Worm (Caenorhabditis elegans) whole organism, L4 larva: Measurements from ENCODE around the gene F35D2.3.
A peak's percentile ranks its signal among the peaks of the same experiment; 100 is the strongest.

Source experiments
- D1046.2 ChIP-seq: fragments of 200-800 bp; sonication (Bioruptor generic); IDR thresholded peaks from 2 replicates; pipeline ENCODE4 v1.3.6; 2022; ENCODE audit warnings: missing genetic modification characterization, missing compliant biosample characterization
- F26F4.8 ChIP-seq: fragments of 200-800 bp; sonication (Bioruptor generic); conservative IDR thresholded peaks from 2 replicates; pipeline ENCODE4 v1.3.6; 2022; ENCODE audit warnings: missing genetic modification characterization, missing compliant biosample characterization
- F44E2.7 ChIP-seq: fragments of 200-800 bp; sonication (Bioruptor generic); IDR thresholded peaks from 2 replicates; pipeline ENCODE4 v2.1.2; 2022; ENCODE audit warnings: missing genetic modification characterization, missing compliant biosample characterization
- F49E8.2 ChIP-seq: sonication (generic microtip); optimal IDR thresholded peaks from 2 replicates; lab custom pipeline; 2016; ENCODE audit warnings: missing compliant biosample characterization, mild to moderate bottlenecking, missing genetic modification characterization, borderline replicate concordance
- Y105C5A.15 ChIP-seq: fragments of 200-800 bp; sonication (Bioruptor generic); IDR thresholded peaks from 2 replicates; pipeline ENCODE4 v1.3.6; 2022; ENCODE audit warnings: missing genetic modification characterization, missing compliant biosample characterization
- Y48G9A.11 ChIP-seq: fragments of 200-800 bp; sonication (Bioruptor generic); IDR thresholded peaks from 2 replicates; pipeline ENCODE4 v1.3.6; 2022; ENCODE audit warnings: missing genetic modification reagents, missing genetic modification characterization, missing compliant biosample characterization
- ZK337.2 ChIP-seq: fragments of 200-800 bp; sonication (Bioruptor generic); IDR thresholded peaks from 2 replicates; pipeline ENCODE4 v1.3.6; 2022; ENCODE audit warnings: missing genetic modification reagents, missing genetic modification characterization, missing compliant biosample characterization
- aha-1 ChIP-seq: fragments of 150-350 bp; peaks from one replicate; lab custom pipeline; 2014; ENCODE audit warnings: missing biosample characterization, missing genetic modification characterization
- aly-2 ChIP-seq: sonication (generic microtip); optimal IDR thresholded peaks from 2 replicates; lab custom pipeline; 2018; ENCODE audit warnings: missing biosample characterization, missing genetic modification characterization
- ama-1 ChIP-seq: fragments of 150-350 bp; optimal IDR thresholded peaks from 2 replicates; lab custom pipeline; 2014; ENCODE audit warnings: inconsistent platforms, mixed read lengths
- attf-4 ChIP-seq: sonication (generic microtip); optimal IDR thresholded peaks from 3 replicates; lab custom pipeline; 2017; ENCODE audit warnings: missing biosample characterization, missing genetic modification characterization
- ceh-20 ChIP-seq: fragments of 200-800 bp; sonication (Bioruptor generic); IDR thresholded peaks from 2 replicates; pipeline ENCODE4 v1.3.6; 2022; ENCODE audit warnings: missing genetic modification reagents, missing genetic modification characterization, missing compliant biosample characterization
- ceh-44 ChIP-seq: fragments of 200-800 bp; sonication (Bioruptor generic); IDR thresholded peaks from 2 replicates; pipeline ENCODE4 v1.3.6; 2022; ENCODE audit warnings: missing genetic modification reagents, missing genetic modification characterization, missing compliant biosample characterization
- ces-1 ChIP-seq: fragments of 150-350 bp; sonication (generic microtip); optimal IDR thresholded peaks from 4 replicates; lab custom pipeline; 2014; ENCODE audit warnings: missing biosample characterization, missing genetic modification reagents, missing genetic modification characterization
- dmd-6 ChIP-seq: fragments of 200-800 bp; sonication (Bioruptor generic); IDR thresholded peaks from 2 replicates; pipeline ENCODE4 v1.3.6; 2022; ENCODE audit warnings: missing genetic modification reagents, missing genetic modification characterization, missing compliant biosample characterization
- dpl-1 ChIP-seq: fragments of 150-350 bp; optimal IDR thresholded peaks from 2 replicates; lab custom pipeline; 2014; ENCODE audit warnings: missing biosample characterization, missing genetic modification reagents, missing genetic modification characterization
- duxl-1 ChIP-seq: sonication (generic microtip); optimal IDR thresholded peaks from 2 replicates; lab custom pipeline; 2016; ENCODE audit warnings: mild to moderate bottlenecking, missing genetic modification characterization, moderate library complexity, missing compliant biosample characterization; ENCODE audit not compliant: poor library complexity
- egl-27 ChIP-seq: sonication (generic microtip); optimal IDR thresholded peaks from 3 replicates; lab custom pipeline; 2017; ENCODE audit warnings: missing biosample characterization, missing genetic modification reagents, missing genetic modification characterization
- gei-8 ChIP-seq: fragments of 200-800 bp; sonication (Bioruptor generic); optimal IDR thresholded peaks from 2 replicates; lab custom pipeline; 2018; ENCODE audit warnings: mild to moderate bottlenecking, missing genetic modification characterization, missing compliant biosample characterization
- hlh-11 ChIP-seq: fragments of 200-800 bp; sonication (Bioruptor generic); optimal IDR thresholded peaks from 2 replicates; lab custom pipeline; 2018; ENCODE audit warnings: mild to moderate bottlenecking, missing genetic modification characterization, missing compliant biosample characterization
- hlh-30 ChIP-seq: sonication (generic microtip); optimal IDR thresholded peaks from 2 replicates; lab custom pipeline; 2017; ENCODE audit warnings: antibody characterized with exemption, mild to moderate bottlenecking, missing genetic modification characterization, missing compliant biosample characterization; ENCODE audit not compliant: insufficient read depth
- hmg-1.1 ChIP-seq: fragments of 200-800 bp; sonication (Bioruptor generic); IDR thresholded peaks from 2 replicates; pipeline ENCODE4 v1.3.6; 2022; ENCODE audit warnings: missing genetic modification reagents, missing genetic modification characterization, missing compliant biosample characterization
- lin-29 ChIP-seq: fragments of 200-800 bp; sonication (Bioruptor generic); IDR thresholded peaks from 2 replicates; pipeline ENCODE4 v1.3.6; 2022; ENCODE audit warnings: missing genetic modification reagents, missing genetic modification characterization, missing compliant biosample characterization
- lsy-2 ChIP-seq, 2 experiments: fragments of 150-350 bp in 1 of 2; sonication (generic microtip) in 1 of 2; optimal IDR thresholded peaks; 2 replicates each; lab custom pipeline; 2014 to 2017; ENCODE audit warnings: missing biosample characterization in 2 of 2, missing genetic modification characterization in 2 of 2
- mdt-29 ChIP-seq: fragments of 200-800 bp; sonication (Bioruptor generic); IDR thresholded peaks from 2 replicates; pipeline ENCODE4 v1.3.6; 2022; ENCODE audit warnings: missing genetic modification reagents, missing genetic modification characterization, missing compliant biosample characterization
- mep-1 ChIP-seq: fragments of 150-350 bp; sonication (generic microtip); optimal IDR thresholded peaks from 3 replicates; lab custom pipeline; 2014; ENCODE audit warnings: missing biosample characterization, missing genetic modification characterization
- mes-2 ChIP-seq: sonication (generic microtip); optimal IDR thresholded peaks from 2 replicates; lab custom pipeline; 2016; ENCODE audit warnings: missing genotype, mild to moderate bottlenecking, missing genetic modification characterization, missing compliant biosample characterization; ENCODE audit not compliant: poor library complexity, severe bottlenecking
- nhr-111 ChIP-seq: fragments of 200-800 bp; sonication (Bioruptor generic); optimal IDR thresholded peaks from 2 replicates; lab custom pipeline; 2018; ENCODE audit warnings: mild to moderate bottlenecking, missing genetic modification characterization, missing compliant biosample characterization
- nhr-237 ChIP-seq: sonication (generic microtip); optimal IDR thresholded peaks from 2 replicates; lab custom pipeline; 2017; ENCODE audit warnings: missing biosample characterization, missing genetic modification characterization
- nhr-28 ChIP-seq: fragments of 150-350 bp; optimal IDR thresholded peaks from 2 replicates; lab custom pipeline; 2014; ENCODE audit warnings: missing biosample characterization, missing genetic modification characterization
- nhr-42 ChIP-seq: fragments of 200-800 bp; sonication (Bioruptor generic); IDR thresholded peaks from 2 replicates; pipeline ENCODE4 v1.3.6; 2022; ENCODE audit warnings: missing genetic modification characterization, missing compliant biosample characterization
- nhr-77 ChIP-seq: fragments of 150-350 bp; optimal IDR thresholded peaks from 2 replicates; lab custom pipeline; 2014; ENCODE audit warnings: missing biosample characterization, missing genetic modification characterization
- pha-4 ChIP-seq, 2 experiments: fragments of 150-350 bp in 1 of 2; fragments of 200-800 bp in 1 of 2; sonication (Bioruptor generic) in 1 of 2; IDR thresholded peaks in 1 of 2; optimal IDR thresholded peaks in 1 of 2; 2 replicates each; pipeline versions ENCODE4 v1.3.6 to Lab custom; 2014 to 2022; ENCODE audit warnings: missing genetic modification characterization in 2 of 2, missing genetic modification reagents in 2 of 2, missing biosample characterization in 1 of 2, missing compliant biosample characterization in 1 of 2
- pqm-1 ChIP-seq: sonication (generic microtip); optimal IDR thresholded peaks from 2 replicates; lab custom pipeline; 2017; ENCODE audit warnings: missing biosample characterization, missing genetic modification characterization
- rbr-2 ChIP-seq: sonication (generic microtip); optimal IDR thresholded peaks from 2 replicates; lab custom pipeline; 2016; ENCODE audit warnings: missing genotype, missing genetic modification characterization, missing compliant biosample characterization
- saeg-2 ChIP-seq: fragments of 200-800 bp; sonication (Bioruptor generic); IDR thresholded peaks from 2 replicates; pipeline ENCODE4 v1.3.6; 2022; ENCODE audit warnings: missing genetic modification reagents, missing genetic modification characterization, missing compliant biosample characterization
- sdz-12 ChIP-seq: fragments of 200-800 bp; sonication (Bioruptor generic); optimal IDR thresholded peaks from 2 replicates; lab custom pipeline; 2018; ENCODE audit warnings: mild to moderate bottlenecking, missing genetic modification characterization, missing compliant biosample characterization
- spr-3 ChIP-seq: fragments of 200-800 bp; sonication (Bioruptor generic); optimal IDR thresholded peaks from 2 replicates; lab custom pipeline; 2018; ENCODE audit warnings: mild to moderate bottlenecking, missing genetic modification characterization, missing compliant biosample characterization
- tag-97 ChIP-seq: fragments of 200-800 bp; sonication (Bioruptor generic); IDR thresholded peaks from 2 replicates; pipeline ENCODE4 v1.3.6; 2022; ENCODE audit warnings: missing genetic modification characterization, missing compliant biosample characterization
- unc-39 ChIP-seq: sonication (generic microtip); optimal IDR thresholded peaks from 2 replicates; lab custom pipeline; 2017; ENCODE audit warnings: missing biosample characterization, missing genetic modification characterization
- vab-7 ChIP-seq: fragments of 200-800 bp; sonication (Bioruptor generic); IDR thresholded peaks from 2 replicates; pipeline ENCODE4 v1.3.6; 2022; ENCODE audit warnings: missing genetic modification reagents, missing genetic modification characterization, missing compliant biosample characterization
- ztf-7 ChIP-seq: fragments of 150-350 bp; optimal IDR thresholded peaks from 2 replicates; lab custom pipeline; 2014; ENCODE audit warnings: missing biosample characterization, missing genetic modification characterization

The F35D2.3 gene

ce11 chrII:7605306-7605705, 34.9 kb downstream of the F35D2.3 start, which contains the start of gene osm-8:
Gene osm-8, minus strand, starts transcription at chrII:7605406.
- TF ChIP-seq aha-1 (tag; lab: Kevin White, UChicago), result peak; percentile 24
- peak; percentile 10 for TF ChIP-seq hlh-11 (tag; lab: Kevin White, UChicago)
- TF ChIP-seq nhr-111 (GFP tag; lab: Kevin White, UChicago), result no peak

ce11 chrII:7607953-7608352, 37.5 kb downstream of the F35D2.3 start, which contains the start of gene lips-17:
Gene lips-17, plus strand, starts transcription at chrII:7608253.
- TF ChIP-seq vab-7 (GFP tag; lab: Robert Waterston, UW), result no peak
- TF ChIP-seq pha-4 (GFP tag; IDR thresholded peaks at IDR 0.05; lab: Robert Waterston, UW), result no peak
- TF ChIP-seq pha-4 (tag; optimal IDR thresholded peaks at IDR 0.05; lab: Kevin White, UChicago), result no peak
- no peak for TF ChIP-seq F44E2.7 (GFP tag; lab: Robert Waterston, UW)
- TF ChIP-seq mep-1, result no peak
- no peak for TF ChIP-seq pqm-1 (tag; lab: Kevin White, UChicago)
- TF ChIP-seq sdz-12, result no peak
- no peak for TF ChIP-seq nhr-237 (tag; lab: Kevin White, UChicago)
- TF ChIP-seq nhr-28, result no peak
- no peak for TF ChIP-seq F26F4.8 (GFP tag; lab: Robert Waterston, UW)
- no peak for TF ChIP-seq lin-29 (GFP tag; lab: Robert Waterston, UW)
- no peak for TF ChIP-seq Y105C5A.15 (GFP tag; lab: Robert Waterston, UW)
- no peak for TF ChIP-seq ZK337.2 (GFP tag; lab: Robert Waterston, UW)
- TF ChIP-seq ceh-44 (GFP tag; lab: Robert Waterston, UW), result no peak
- no peak for TF ChIP-seq ces-1
- TF ChIP-seq dmd-6 (GFP tag; lab: Robert Waterston, UW), result no peak
- no peak for TF ChIP-seq hlh-30 (tag; lab: Kevin White, UChicago)
- TF ChIP-seq tag-97 (GFP tag; lab: Robert Waterston, UW), result no peak
- TF ChIP-seq spr-3, result no peak
- TF ChIP-seq rbr-2 (tag; lab: Kevin White, UChicago), result no peak
- TF ChIP-seq, all 104 proteins: peak for 0

- no peak for TF ChIP-seq F44E2.7 (GFP tag; lab: Robert Waterston, UW)
- no peak for TF ChIP-seq egl-27 (tag; lab: Kevin White, UChicago)
- TF ChIP-seq nhr-42 (GFP tag; lab: Robert Waterston, UW), result no peak
- no peak for TF ChIP-seq mdt-29 (GFP tag; lab: Robert Waterston, UW)
- TF ChIP-seq D1046.2 (GFP tag; lab: Robert Waterston, UW), result no peak
- no peak for TF ChIP-seq ceh-44 (GFP tag; lab: Robert Waterston, UW)
- no peak for TF ChIP-seq unc-39 (tag; lab: Kevin White, UChicago)
- TF ChIP-seq nhr-77, result no peak
- TF ChIP-seq ztf-7 (tag; lab: Kevin White, UChicago), result no peak
- no peak for TF ChIP-seq duxl-1 (tag; lab: Kevin White, UChicago)
- no peak for TF ChIP-seq hlh-30 (tag; lab: Kevin White, UChicago)
Observed at ce11 chrII:7613241-7613782, 42.9 kb downstream of the F35D2.3 start, which contains the start of the genes oig-4 and R07G3.7. Gene oig-4, plus strand, starts transcription at chrII:7613541. Gene R07G3.7, minus strand, starts transcription at chrII:7613732.

- TF ChIP-seq aha-1 (tag; lab: Kevin White, UChicago), result peak; percentile 47
- TF ChIP-seq hlh-11 (tag; lab: Kevin White, UChicago), result peak; percentile 21
- TF ChIP-seq rbr-2 (tag; lab: Kevin White, UChicago), result no peak
- TF ChIP-seq, all 104 proteins: peak for 2
Observed at ce11 chrII:7614334-7614733, 43.9 kb downstream of the F35D2.3 start.

DNA sequence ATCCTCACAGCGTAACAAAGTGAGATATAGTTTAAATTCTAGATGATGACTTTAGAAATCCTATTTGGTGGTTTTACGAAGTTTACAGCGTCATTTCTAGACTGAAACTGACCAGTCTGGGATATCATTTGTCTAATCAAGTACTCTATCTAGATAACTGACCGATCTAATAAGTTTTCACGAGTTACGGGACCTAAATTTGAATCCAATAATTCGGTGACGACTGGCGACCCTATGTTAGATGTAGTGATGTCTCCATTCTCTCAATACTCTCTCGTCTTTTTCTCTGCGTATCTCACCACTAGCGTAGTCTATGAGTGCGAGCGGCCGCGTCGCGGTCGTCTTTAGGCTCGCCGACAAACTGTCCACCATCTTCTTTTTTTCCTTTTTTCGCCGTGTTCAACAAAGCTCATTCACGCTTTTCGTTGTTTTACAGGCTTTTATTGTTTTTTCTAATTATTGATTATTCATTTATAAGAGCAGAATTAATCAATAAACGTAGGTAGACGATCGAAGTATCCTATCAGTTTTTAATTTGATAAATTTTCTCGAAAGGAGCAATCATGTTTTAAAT, 45.0 kb downstream of the F35D2.3 start:
- TF ChIP-seq Y105C5A.15 (GFP tag; lab: Robert Waterston, UW), result no peak
- peak; percentile 62 for TF ChIP-seq ama-1 (lab: Kevin White, UChicago)
- no peak for TF ChIP-seq aly-2 (tag; lab: Kevin White, UChicago)
- TF ChIP-seq gei-8 (GFP tag; lab: Kevin White, UChicago), result no peak
- TF ChIP-seq mes-2 (tag; lab: Kevin White, UChicago), result peak; percentile 70
- no peak for TF ChIP-seq attf-4 (tag; lab: Kevin White, UChicago)
- TF ChIP-seq hmg-1.1 (GFP tag; lab: Robert Waterston, UW), result peak; percentile 47; the same call in 1 of the 2 replicates
- no peak for TF ChIP-seq ceh-20 (GFP tag; lab: Robert Waterston, UW)
- no peak for TF ChIP-seq dpl-1 (GFP tag; lab: Kevin White, UChicago)
- TF ChIP-seq egl-27 (tag; lab: Kevin White, UChicago), result no peak
- TF ChIP-seq lsy-2 (tag; optimal IDR thresholded peaks at IDR 0.05; lab: Kevin White, UChicago), result peak in 1 of 2 experiments; percentile 35
- no peak for TF ChIP-seq F49E8.2 (tag; lab: Kevin White, UChicago)
- TF ChIP-seq saeg-2 (GFP tag; lab: Robert Waterston, UW), result no peak
- TF ChIP-seq ZK337.2 (GFP tag; lab: Robert Waterston, UW), result no peak
- no peak for TF ChIP-seq nhr-42 (GFP tag; lab: Robert Waterston, UW)
- TF ChIP-seq Y48G9A.11 (GFP tag; lab: Robert Waterston, UW), result no peak
